Fruit fly (Drosophila melanogaster) whole organism, embryonic: ENCODE results near the gene CG6785.

Experiments used
- Adf1 ChIP-seq: fragments of 200-800 bp; sonication (Bioruptor generic); IDR thresholded peaks from 2 replicates; pipeline ENCODE4 v1.3.6; 2022; ENCODE audit warnings: missing biosample characterization, missing genetic modification characterization
- Atf6 ChIP-seq: fragments of 200-800 bp; sonication (Bioruptor generic); IDR thresholded peaks from 2 replicates; pipeline ENCODE4 v1.3.6; 2022; ENCODE audit warnings: missing biosample characterization, missing genetic modification characterization
- B-H2 ChIP-seq: fragments of 200-800 bp; sonication (Bioruptor generic); optimal IDR thresholded peaks from 2 replicates; lab custom pipeline; 2018; ENCODE audit warnings: missing biosample characterization, mild to moderate bottlenecking, missing genetic modification characterization
- CG10321 ChIP-seq: fragments of 200-800 bp; sonication (Bioruptor generic); IDR thresholded peaks from 2 replicates; pipeline ENCODE4 v1.3.6; 2022; ENCODE audit warnings: missing biosample characterization, missing genetic modification characterization
- CG12769 ChIP-seq: fragments of 200-800 bp; sonication (Bioruptor generic); optimal IDR thresholded peaks from 2 replicates; lab custom pipeline; 2019; ENCODE audit warnings: missing biosample characterization, mild to moderate bottlenecking, missing genetic modification characterization, moderate library complexity
- CG13123 ChIP-seq: fragments of 200-800 bp; sonication (Bioruptor generic); optimal IDR thresholded peaks from 2 replicates; lab custom pipeline; 2016; ENCODE audit warnings: missing biosample characterization, missing genetic modification characterization
- CG14050 ChIP-seq: fragments of 200-800 bp; sonication (Bioruptor generic); IDR thresholded peaks from 3 replicates; pipeline ENCODE4 v1.3.6; 2022; ENCODE audit warnings: missing biosample characterization, missing genetic modification characterization
- CG15073 ChIP-seq: fragments of 200-800 bp; sonication (Bioruptor generic); optimal IDR thresholded peaks from 2 replicates; lab custom pipeline; 2016; ENCODE audit warnings: missing biosample characterization, missing genetic modification characterization
- CG15269 ChIP-seq: fragments of 200-800 bp; sonication (Bioruptor generic); optimal IDR thresholded peaks from 2 replicates; lab custom pipeline; 2018; ENCODE audit warnings: missing biosample characterization, mild to moderate bottlenecking, missing genetic modification characterization, moderate library complexity
- CG17361 ChIP-seq: fragments of 200-800 bp; sonication (Bioruptor generic); IDR thresholded peaks from 3 replicates; pipeline ENCODE4 v1.3.6; 2022; ENCODE audit warnings: missing biosample characterization, missing genetic modification characterization
- CG18011 ChIP-seq: fragments of 200-800 bp; sonication (Bioruptor generic); optimal IDR thresholded peaks from 2 replicates; lab custom pipeline; 2017; ENCODE audit warnings: missing biosample characterization, missing genetic modification characterization, mild to moderate bottlenecking, moderate library complexity, missing genotype
- CG18599 ChIP-seq: fragments of 200-800 bp; sonication (Bioruptor generic); optimal IDR thresholded peaks from 3 replicates; lab custom pipeline; 2017; ENCODE audit warnings: missing biosample characterization, missing genetic modification characterization, mild to moderate bottlenecking, moderate library complexity, missing genetic modification reagents
- CG18619 ChIP-seq: fragments of 200-800 bp; sonication (Bioruptor generic); optimal IDR thresholded peaks from 3 replicates; lab custom pipeline; 2017; ENCODE audit warnings: missing biosample characterization, mild to moderate bottlenecking, missing genetic modification characterization
- CG2875 ChIP-seq: fragments of 200-800 bp; sonication (Bioruptor generic); optimal IDR thresholded peaks from 2 replicates; lab custom pipeline; 2017; ENCODE audit warnings: missing biosample characterization, mild to moderate bottlenecking, missing genetic modification characterization, missing genetic modification reagents
- CG30020 ChIP-seq: fragments of 200-800 bp; optimal IDR thresholded peaks from 2 replicates; lab custom pipeline; 2019; ENCODE audit warnings: missing biosample characterization, mild to moderate bottlenecking, missing genetic modification characterization, moderate library complexity
- CG31365 ChIP-seq: fragments of 200-800 bp; sonication (Bioruptor generic); optimal IDR thresholded peaks from 2 replicates; lab custom pipeline; 2018; ENCODE audit warnings: missing biosample characterization, mild to moderate bottlenecking, missing genetic modification characterization
- CG31388 ChIP-seq: fragments of 200-800 bp; sonication (Bioruptor generic); optimal IDR thresholded peaks from 2 replicates; lab custom pipeline; 2016; ENCODE audit warnings: missing biosample characterization, missing genetic modification characterization
- CG32772 ChIP-seq: fragments of 200-800 bp; sonication (Bioruptor generic); IDR thresholded peaks from 2 replicates; pipeline ENCODE4 v1.3.6; 2022; ENCODE audit warnings: missing biosample characterization, missing genetic modification characterization
- CG34224 ChIP-seq: fragments of 200-800 bp; sonication (Bioruptor generic); IDR thresholded peaks from 3 replicates; pipeline ENCODE4 v1.3.6; 2022; ENCODE audit warnings: missing biosample characterization, missing genetic modification characterization; ENCODE audit not compliant: partially characterized antibody
- CG3995 ChIP-seq: fragments of 200-800 bp; sonication (Bioruptor generic); optimal IDR thresholded peaks from 3 replicates; lab custom pipeline; 2016; ENCODE audit warnings: missing biosample characterization, missing genetic modification characterization
- CG4360 ChIP-seq: fragments of 200-800 bp; sonication (Bioruptor generic); IDR thresholded peaks from 2 replicates; pipeline ENCODE4 v1.3.6; 2022; ENCODE audit warnings: missing biosample characterization, missing genetic modification characterization
- CG43689 ChIP-seq: fragments of 200-800 bp; sonication (Bioruptor generic); IDR thresholded peaks from 2 replicates; pipeline ENCODE4 v1.3.6; 2022; ENCODE audit warnings: missing biosample characterization, missing genetic modification characterization
- CG6272 ChIP-seq: fragments of 200-800 bp; sonication (Bioruptor generic); IDR thresholded peaks from 2 replicates; pipeline ENCODE4 v1.3.6; 2022; ENCODE audit warnings: missing biosample characterization, missing genetic modification characterization
- CG7987 ChIP-seq: fragments of 200-800 bp; sonication (Bioruptor generic); optimal IDR thresholded peaks from 2 replicates; lab custom pipeline; 2018; ENCODE audit warnings: missing biosample characterization, mild to moderate bottlenecking, missing genetic modification characterization, moderate library complexity
- CG9215 ChIP-seq: fragments of 200-800 bp; sonication (Bioruptor generic); IDR thresholded peaks from 2 replicates; pipeline ENCODE4 v1.3.6; 2022; ENCODE audit warnings: missing biosample characterization, missing genetic modification characterization
- CG9817 ChIP-seq: fragments of 200-800 bp; sonication (Bioruptor generic); optimal IDR thresholded peaks from 2 replicates; lab custom pipeline; 2018; ENCODE audit warnings: missing biosample characterization, mild to moderate bottlenecking, missing genetic modification characterization, moderate library complexity
- CoRest ChIP-seq: fragments of 200-800 bp; sonication (Bioruptor generic); optimal IDR thresholded peaks from 3 replicates; lab custom pipeline; 2018; ENCODE audit warnings: missing biosample characterization, mild to moderate bottlenecking, missing genetic modification characterization, moderate library complexity
- Dip3 ChIP-seq: fragments of 200-800 bp; sonication (Bioruptor generic); optimal IDR thresholded peaks from 3 replicates; lab custom pipeline; 2016; ENCODE audit warnings: missing biosample characterization, missing genetic modification characterization
- HHEX ChIP-seq: fragments of 200-800 bp; sonication (Bioruptor generic); optimal IDR thresholded peaks from 3 replicates; lab custom pipeline; 2017; ENCODE audit warnings: missing biosample characterization, mild to moderate bottlenecking, missing genetic modification characterization, missing genetic modification reagents
- Mad ChIP-seq: fragments of 200-800 bp; sonication (Bioruptor generic); optimal IDR thresholded peaks from 2 replicates; lab custom pipeline; 2016; ENCODE audit warnings: missing biosample characterization, missing genetic modification characterization
- Mrtf ChIP-seq: fragments of 200-800 bp; sonication (Bioruptor generic); IDR thresholded peaks from 3 replicates; pipeline ENCODE4 v1.3.6; 2022; ENCODE audit warnings: missing biosample characterization, missing genetic modification characterization
- NK7.1 ChIP-seq: fragments of 200-800 bp; sonication (Bioruptor generic); optimal IDR thresholded peaks from 3 replicates; lab custom pipeline; 2016; ENCODE audit warnings: missing biosample characterization, missing genetic modification characterization
- Opbp ChIP-seq: fragments of 200-800 bp; sonication (Bioruptor generic); IDR thresholded peaks from 3 replicates; pipeline ENCODE4 v1.3.6; 2022; ENCODE audit warnings: missing biosample characterization, missing genetic modification characterization; ENCODE audit not compliant: partially characterized antibody
- Optix ChIP-seq: fragments of 200-800 bp; sonication (Bioruptor generic); IDR thresholded peaks from 3 replicates; pipeline ENCODE4 v1.3.6; 2022; ENCODE audit warnings: missing biosample characterization, missing genetic modification characterization
- Sry-β ChIP-seq: fragments of 200-800 bp; sonication (Bioruptor generic); optimal IDR thresholded peaks from 2 replicates; lab custom pipeline; 2018; ENCODE audit warnings: missing biosample characterization, mild to moderate bottlenecking, missing genetic modification characterization, moderate library complexity
- TFAM ChIP-seq: fragments of 200-800 bp; sonication (Bioruptor generic); optimal IDR thresholded peaks from 2 replicates; lab custom pipeline; 2017; ENCODE audit warnings: missing biosample characterization, missing genetic modification characterization, inconsistent platforms
- ab ChIP-seq: fragments of 200-800 bp; sonication (Bioruptor generic); optimal IDR thresholded peaks from 2 replicates; lab custom pipeline; 2016; ENCODE audit warnings: missing biosample characterization, missing genetic modification characterization
- chn ChIP-seq: fragments of 200-800 bp; sonication (Bioruptor generic); optimal IDR thresholded peaks from 2 replicates; lab custom pipeline; 2016; ENCODE audit warnings: missing biosample characterization, missing genetic modification characterization
- en ChIP-seq: fragments of 200-800 bp; sonication (Bioruptor generic); optimal IDR thresholded peaks from 2 replicates; lab custom pipeline; 2016; ENCODE audit warnings: missing biosample characterization, missing genetic modification characterization
- fru ChIP-seq: fragments of >200 bp; optimal IDR thresholded peaks from 2 replicates; lab custom pipeline; 2017
- fu2 ChIP-seq: fragments of 200-800 bp; sonication (Bioruptor generic); optimal IDR thresholded peaks from 2 replicates; lab custom pipeline; 2016; ENCODE audit warnings: missing biosample characterization, missing genetic modification characterization
- gfzf ChIP-seq: fragments of 200-800 bp; sonication (Bioruptor generic); optimal IDR thresholded peaks from 2 replicates; lab custom pipeline; 2016; ENCODE audit warnings: missing biosample characterization, mild to moderate bottlenecking, missing genetic modification characterization, moderate library complexity
- mld ChIP-seq: fragments of 200-800 bp; sonication (Bioruptor generic); IDR thresholded peaks from 3 replicates; pipeline ENCODE4 v1.3.6; 2022; ENCODE audit warnings: missing biosample characterization, missing genetic modification characterization; ENCODE audit not compliant: partially characterized antibody
- odd ChIP-seq: fragments of 200-800 bp; sonication (Bioruptor generic); optimal IDR thresholded peaks from 2 replicates; lab custom pipeline; 2017; ENCODE audit warnings: missing biosample characterization, mild to moderate bottlenecking, missing genetic modification characterization
- repo ChIP-seq: fragments of 200-800 bp; sonication (Bioruptor generic); optimal IDR thresholded peaks from 2 replicates; lab custom pipeline; 2016; ENCODE audit warnings: missing biosample characterization, missing genetic modification characterization
- scrt ChIP-seq: fragments of 200-800 bp; sonication (Bioruptor generic); optimal IDR thresholded peaks from 2 replicates; lab custom pipeline; 2018; ENCODE audit warnings: missing biosample characterization, mild to moderate bottlenecking, missing genetic modification characterization, moderate library complexity
- sug ChIP-seq: fragments of 200-800 bp; optimal IDR thresholded peaks from 2 replicates; lab custom pipeline; 2019; ENCODE audit warnings: missing biosample characterization, mild to moderate bottlenecking, missing genetic modification characterization, moderate library complexity
- tap ChIP-seq: fragments of 200-800 bp; optimal IDR thresholded peaks from 3 replicates; lab custom pipeline; 2019; ENCODE audit warnings: missing biosample characterization, mild to moderate bottlenecking, missing genetic modification characterization, moderate library complexity
- toy ChIP-seq: fragments of 200-800 bp; sonication (Bioruptor generic); IDR thresholded peaks from 2 replicates; pipeline ENCODE4 v1.3.6; 2022; ENCODE audit warnings: missing biosample characterization, missing genetic modification characterization
- z ChIP-seq: fragments of 200-800 bp; sonication (Bioruptor generic); IDR thresholded peaks from 3 replicates; pipeline ENCODE4 v1.3.6; 2022; ENCODE audit warnings: missing biosample characterization, missing genetic modification characterization
- zfh2 ChIP-seq: fragments of 200-800 bp; sonication (Bioruptor generic); optimal IDR thresholded peaks from 2 replicates; lab custom pipeline; 2016; ENCODE audit warnings: missing biosample characterization, missing genetic modification characterization

Gene CG6785

DNA sequence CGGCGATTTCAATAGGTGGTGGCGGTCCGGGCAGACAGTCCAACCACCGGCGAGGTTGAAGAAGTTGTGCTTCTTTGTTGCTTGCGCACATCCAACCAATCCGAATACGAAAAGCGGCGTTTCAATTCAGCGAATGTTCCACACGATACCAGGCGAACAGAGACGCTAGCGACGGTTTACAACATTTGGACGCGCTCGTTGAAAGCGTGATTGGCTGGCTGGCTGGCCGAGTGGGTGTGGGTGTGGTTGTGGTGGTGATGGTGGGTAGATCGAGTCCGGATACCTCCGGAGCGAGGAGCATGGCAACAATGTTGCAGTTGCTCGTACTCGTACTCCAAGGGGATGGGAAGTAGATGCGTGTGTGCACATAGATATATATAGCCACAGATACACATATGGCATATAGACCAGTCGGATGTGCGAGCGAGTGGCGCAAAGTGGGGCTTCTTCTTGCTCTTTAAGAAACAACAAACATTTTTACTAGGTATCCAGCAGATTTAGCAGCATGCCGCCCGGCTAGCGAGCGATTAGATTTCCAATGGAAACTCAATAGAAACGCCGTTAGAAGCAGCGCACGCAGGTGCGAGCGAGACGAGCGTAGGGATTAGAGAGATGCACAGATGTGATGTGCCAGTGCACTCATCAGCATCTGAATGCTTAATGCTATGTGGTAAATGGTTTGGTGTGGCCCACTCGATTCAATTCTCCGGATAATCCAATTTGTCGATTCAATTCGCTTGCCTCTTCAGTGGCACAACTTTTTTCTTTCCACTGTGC lies 34.7 kb downstream of the CG6785 start:
- TF ChIP-seq gfzf (GFP tag; lab: Kevin White, UChicago) = no peak
- TF ChIP-seq mld (GFP tag; lab: Robert Waterston, UW) = no peak
- TF ChIP-seq CG17361 (GFP tag; lab: Robert Waterston, UW) = no peak
- no peak for TF ChIP-seq CG43689 (GFP tag; lab: Robert Waterston, UW)
- TF ChIP-seq z = no peak
- TF ChIP-seq Dip3 (GFP tag; lab: Kevin White, UChicago) = no peak
- peak; percentile 60 for TF ChIP-seq CG7987 (GFP tag; lab: Kevin White, UChicago)
- TF ChIP-seq Atf6 (GFP tag; lab: Robert Waterston, UW) = no peak
- TF ChIP-seq ab (GFP tag; lab: Kevin White, UChicago) = peak; percentile 84
- no peak for TF ChIP-seq CG9817 (tag; lab: Kevin White, UChicago)
- no peak for TF ChIP-seq CG32772 (GFP tag; lab: Robert Waterston, UW)
- TF ChIP-seq B-H2 (GFP tag; lab: Kevin White, UChicago) = peak; percentile 60
- TF ChIP-seq CG13123 (GFP tag; lab: Kevin White, UChicago) = no peak
- TF ChIP-seq CG6272 (GFP tag; lab: Robert Waterston, UW) = no peak
- TF ChIP-seq TFAM (GFP tag; lab: Kevin White, UChicago) = no peak
- no peak for TF ChIP-seq CG9215 (GFP tag; lab: Robert Waterston, UW)
- TF ChIP-seq sug (tag; lab: Kevin White, UChicago) = peak; percentile 91
- TF ChIP-seq CG30020 (tag; lab: Kevin White, UChicago) = no peak
- TF ChIP-seq CG15073 = no peak
- TF ChIP-seq Mad (GFP tag; lab: Kevin White, UChicago) = no peak
- no peak for TF ChIP-seq toy (GFP tag; lab: Robert Waterston, UW)
- TF ChIP-seq odd (GFP tag; lab: Kevin White, UChicago) = peak; percentile 74
- no peak for TF ChIP-seq CG31365 (tag; lab: Kevin White, UChicago)
- peak; percentile 68 for TF ChIP-seq tap (tag; lab: Kevin White, UChicago)
- TF ChIP-seq chn (GFP tag; lab: Kevin White, UChicago) = peak; percentile 80
- TF ChIP-seq CG18619 (GFP tag; lab: Kevin White, UChicago) = no peak
- TF ChIP-seq Adf1 (GFP tag; lab: Robert Waterston, UW) = no peak
- TF ChIP-seq CG2875 (GFP tag; lab: Kevin White, UChicago) = no peak
- no peak for TF ChIP-seq CG18011 (GFP tag; lab: Kevin White, UChicago)
- TF ChIP-seq CoRest (tag; lab: Kevin White, UChicago) = peak; percentile 10
- TF ChIP-seq CG12769 = peak; percentile 97
- no peak for TF ChIP-seq HHEX (GFP tag; lab: Kevin White, UChicago)
- TF ChIP-seq Optix (GFP tag; lab: Robert Waterston, UW) = no peak
- TF ChIP-seq Sry-β (GFP tag; lab: Kevin White, UChicago) = peak; percentile 36
- no peak for TF ChIP-seq CG34224 (GFP tag; lab: Robert Waterston, UW)
- TF ChIP-seq CG14050 (GFP tag; lab: Robert Waterston, UW) = no peak
- no peak for TF ChIP-seq Mrtf (GFP tag; lab: Robert Waterston, UW)
- no peak for TF ChIP-seq CG31388 (GFP tag; lab: Kevin White, UChicago)
- no peak for TF ChIP-seq fu2 (GFP tag; lab: Kevin White, UChicago)
- TF ChIP-seq fru (lab: Kevin White, UChicago) = no peak
- TF ChIP-seq repo (GFP tag; lab: Kevin White, UChicago) = peak; percentile 19
- TF ChIP-seq CG18599 = peak; percentile 18
- no peak for TF ChIP-seq CG4360 (GFP tag; lab: Robert Waterston, UW)
- TF ChIP-seq zfh2 = no peak
- TF ChIP-seq Opbp (GFP tag; lab: Robert Waterston, UW) = no peak
- no peak for TF ChIP-seq en (GFP tag; lab: Kevin White, UChicago)
- TF ChIP-seq scrt (GFP tag; lab: Kevin White, UChicago) = no peak
- TF ChIP-seq CG15269 (tag; lab: Kevin White, UChicago) = no peak
- no peak for TF ChIP-seq NK7.1 (GFP tag; lab: Kevin White, UChicago)
- TF ChIP-seq CG10321 (GFP tag; lab: Robert Waterston, UW) = no peak
- TF ChIP-seq CG3995 (GFP tag; lab: Kevin White, UChicago) = no peak
